Fruit fly (Drosophila melanogaster) Kc167 (cell line): ENCODE measurements around the gene rho-5.

ENCODE experiments used
- Myc ChIP-seq: fragments of >200 bp; optimal IDR thresholded peaks from 2 replicates; lab custom pipeline; 2017; ENCODE audit warnings: missing external identifiers
- Sin3A ChIP-seq: fragments of >200 bp; optimal IDR thresholded peaks from 2 replicates; lab custom pipeline; 2018; ENCODE audit warnings: missing external identifiers
- insv ChIP-seq: fragments of >200 bp; optimal IDR thresholded peaks from 3 replicates; lab custom pipeline; 2018; ENCODE audit warnings: missing external identifiers
- psq ChIP-seq: fragments of >200 bp; optimal IDR thresholded peaks from 2 replicates; lab custom pipeline; 2017; ENCODE audit warnings: missing external identifiers
- ttk ChIP-seq: sonication (Bioruptor generic); optimal IDR thresholded peaks from 2 replicates; lab custom pipeline; 2017; ENCODE audit warnings: missing external identifiers

DNA sequence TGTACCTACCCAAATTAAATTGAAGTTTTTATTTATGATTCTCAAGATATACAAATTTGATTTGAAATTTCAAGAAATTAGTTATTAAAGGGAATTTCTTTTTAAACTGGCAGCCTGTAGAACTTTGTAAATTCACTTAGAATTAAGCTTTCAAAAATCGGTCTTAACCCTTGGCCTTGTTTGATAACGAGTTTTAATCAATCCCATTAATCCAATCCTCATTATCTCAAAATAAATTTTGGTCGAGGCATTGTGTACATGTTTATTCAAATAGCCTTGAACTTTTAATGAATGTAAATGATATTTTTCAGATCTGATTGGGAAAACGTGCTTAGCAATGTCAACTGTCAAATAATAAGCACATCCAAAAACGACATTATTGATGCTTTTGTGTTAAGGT lies 33.9 kb downstream of the rho-5 start:
- TF ChIP-seq ttk (lab: Kevin White, UChicago) (no peak), psq (lab: Kevin White, UChicago) (no peak), insv (no peak), Sin3A (lab: Kevin White, UChicago) (no peak), Myc (lab: Kevin White, UChicago) (no peak)
